Worm (Caenorhabditis elegans): ENCODE measurements around the gene R151.1.

DNA sequence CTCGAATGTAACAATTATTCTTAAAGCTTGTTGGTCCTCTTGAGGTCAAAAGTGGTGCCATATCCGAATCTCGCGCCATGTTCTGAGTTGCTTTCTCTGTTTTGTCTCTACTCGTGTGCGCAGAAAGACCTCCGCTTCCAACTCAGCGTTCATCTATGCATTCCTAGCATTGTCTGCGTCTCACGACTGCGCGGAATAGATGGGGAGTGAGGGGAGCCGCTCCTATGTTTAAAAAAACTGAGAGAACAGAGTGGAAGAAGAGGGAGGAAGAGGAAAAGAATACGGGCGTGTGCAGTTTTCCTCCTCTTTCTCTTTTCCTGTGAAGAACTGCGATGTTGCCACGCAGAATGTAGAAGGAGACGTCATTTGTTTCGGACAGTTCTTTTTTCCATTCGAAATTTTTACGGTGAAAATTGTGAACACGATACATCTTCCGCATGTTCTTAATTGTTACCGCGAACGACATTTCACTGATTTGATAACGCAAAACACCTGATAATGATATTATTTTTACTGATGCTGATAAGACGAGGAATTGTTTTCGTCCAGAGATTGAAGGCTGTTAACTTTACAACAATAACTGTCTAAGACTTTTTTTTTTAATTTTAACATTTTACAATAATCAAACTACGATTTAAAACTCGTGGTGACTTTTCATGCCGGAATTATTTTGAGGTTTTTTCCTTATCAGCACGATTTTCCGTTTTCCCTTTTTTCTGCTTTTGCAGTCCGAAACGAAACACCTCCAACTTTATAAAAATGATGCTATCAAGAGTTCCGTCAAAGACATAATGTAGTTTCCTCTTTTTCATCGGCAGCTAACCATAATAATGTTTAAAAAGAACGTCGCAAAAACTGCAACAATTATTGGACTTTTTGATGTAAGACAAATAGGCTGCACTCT, 49.4 kb upstream of the R151.1 start:
- no peak for TF ChIP-seq unc-62 (GFP tag; optimal IDR thresholded peaks at IDR 0.05 in 1 of 2)
- no peak for TF ChIP-seq unc-62 (tag; optimal IDR thresholded peaks at IDR 0.05)
- no peak for TF ChIP-seq ZK546.5 (tag; optimal IDR thresholded peaks at IDR 0.05)
- no peak for TF ChIP-seq ctbp-1 (GFP tag; IDR thresholded peaks at IDR 0.05)
- TF ChIP-seq snpc-4 (tag; optimal IDR thresholded peaks at IDR 0.05) = no peak
- no peak for TF ChIP-seq nhr-11 (tag; optimal IDR thresholded peaks at IDR 0.05)
- TF ChIP-seq lsy-2 (tag; optimal IDR thresholded peaks at IDR 0.05) = peak in 1 of 2 experiments; percentile 57
- TF ChIP-seq pqm-1 (tag; optimal IDR thresholded peaks at IDR 0.05) = peak; percentile 84
- no peak for TF ChIP-seq unc-39 (tag; optimal IDR thresholded peaks at IDR 0.05)
- peak; percentile 2 for TF ChIP-seq ama-1 (optimal IDR thresholded peaks at IDR 0.05)
- peak in 1 of 2 experiments; percentile 41 for TF ChIP-seq mdl-1 (tag; optimal IDR thresholded peaks at IDR 0.05)
- TF ChIP-seq nhr-77 (tag; optimal IDR thresholded peaks at IDR 0.05) = no peak
